Fruit fly (Drosophila melanogaster): ENCODE measurements around the gene CG11857.
A peak's percentile ranks its signal among the peaks of the same experiment; 100 is the strongest.

CG11857 gene

DNA sequence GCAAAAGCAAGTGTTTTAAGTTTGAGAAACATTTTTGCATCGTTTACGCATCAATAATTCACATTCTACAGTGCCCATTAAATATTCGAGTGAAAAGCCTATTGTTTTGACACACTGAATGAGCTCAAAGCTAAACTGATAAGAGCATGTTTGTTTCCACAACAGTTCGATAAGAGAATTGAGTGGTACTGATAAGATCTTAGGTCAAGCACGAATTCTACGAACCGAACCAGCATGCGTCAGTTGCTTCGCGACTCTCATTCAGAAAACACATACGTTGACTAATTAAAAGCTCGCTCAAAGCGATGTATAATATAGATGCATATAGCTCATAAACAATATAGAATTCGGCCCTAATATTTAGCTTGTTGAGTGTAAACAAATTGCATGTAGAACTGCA lies 49.5 kb upstream of the CG11857 start (continued):
- TF ChIP-seq chinmo (GFP tag; IDR thresholded peaks at IDR 0.05; ENCODE audit: partially characterized antibody) (0 out of 4 replicates have a peak, but pooled peaks have one; percentile 42), hbn (GFP tag; IDR thresholded peaks at IDR 0.05; ENCODE audit: partially characterized antibody) (no peak), grn (GFP tag; optimal IDR thresholded peaks at IDR 0.05) (peak; percentile 56), pnt (GFP tag; optimal IDR thresholded peaks at IDR 0.05) (no peak), CG15696 (tag; optimal IDR thresholded peaks at IDR 0.05) (no peak), zfh2 (GFP tag; optimal IDR thresholded peaks at IDR 0.05) (no peak), CG8388 (GFP tag; optimal IDR thresholded peaks at IDR 0.05) (no peak), eve (GFP tag; optimal IDR thresholded peaks at IDR 0.05) (peak in 1 of 2 experiments; percentile 43), cg (GFP tag; optimal IDR thresholded peaks at IDR 0.05) (no peak), sr (GFP tag; IDR thresholded peaks at IDR 0.05) (no peak), ems (GFP tag; optimal IDR thresholded peaks at IDR 0.05) (no peak), Deaf1 (tag; optimal IDR thresholded peaks at IDR 0.05) (peak; percentile 81), peb (GFP tag; IDR thresholded peaks at IDR 0.05) (no peak)

DNA sequence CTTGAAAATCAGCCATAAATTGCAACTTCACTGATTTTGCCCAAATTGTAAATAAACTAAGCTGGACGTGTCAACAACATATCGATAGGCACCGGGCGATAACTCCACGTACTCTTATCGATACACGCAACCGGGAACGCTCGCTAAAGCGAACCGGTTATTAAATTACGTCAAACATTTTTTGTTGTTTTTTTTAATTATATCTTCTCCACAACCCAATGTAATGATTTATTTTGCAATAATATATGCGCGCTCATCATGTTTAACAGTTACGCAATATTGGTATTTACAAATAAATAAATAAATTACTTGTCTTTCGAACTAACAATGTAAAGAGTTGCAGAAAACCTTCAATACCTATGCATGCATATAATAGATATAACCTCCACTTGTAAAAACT lies 43.6 kb upstream of the CG11857 start, which contains the start of gene Saysd1:
Gene Saysd1 (minus strand): TSS at position 66 of the 400 bp plus-strand sequence.
- peak; percentile 30 for TF ChIP-seq Vsx1 (GFP tag; optimal IDR thresholded peaks at IDR 0.05)
- TF ChIP-seq Asciz (GFP tag; optimal IDR thresholded peaks at IDR 0.05) = peak; percentile 28
- TF ChIP-seq ssp (GFP tag; IDR thresholded peaks at IDR 0.05) = peak; percentile 37; the same call in 1 of the 2 replicates
- TF ChIP-seq Dll (GFP tag; IDR thresholded peaks at IDR 0.05; ENCODE audit: partially characterized antibody) = peak; percentile 90
- TF ChIP-seq CG31441 (GFP tag; IDR thresholded peaks at IDR 0.05) = peak; percentile 21; the same call in 1 of the 2 replicates
- TF ChIP-seq Side (GFP tag; optimal IDR thresholded peaks at IDR 0.05) = no peak
- TF ChIP-seq kay (GFP tag; optimal IDR thresholded peaks at IDR 0.05) = peak; percentile 14
- TF ChIP-seq CG30431 (GFP tag; optimal IDR thresholded peaks at IDR 0.05) = no peak
- no peak for TF ChIP-seq otp (GFP tag; IDR thresholded peaks at IDR 0.05)
- TF ChIP-seq bbx (GFP tag; IDR thresholded peaks at IDR 0.05; ENCODE audit: partially characterized antibody) = peak; percentile 92
- TF ChIP-seq tna (GFP tag; IDR thresholded peaks at IDR 0.05; ENCODE audit: partially characterized antibody) = peak; percentile 81
- peak; percentile 90 for TF ChIP-seq CG7963 (GFP tag; IDR thresholded peaks at IDR 0.05; ENCODE audit: partially characterized antibody)
- TF ChIP-seq BEAF-32 (GFP tag; optimal IDR thresholded peaks at IDR 0.05) = peak; percentile 74
- 0 out of 3 replicates have a peak, but pooled peaks have one; percentile 34 for TF ChIP-seq CG11695 (GFP tag; IDR thresholded peaks at IDR 0.05)
- TF ChIP-seq CG3407 (GFP tag; optimal IDR thresholded peaks at IDR 0.05) = no peak
- no peak for TF ChIP-seq CG11398 (GFP tag; optimal IDR thresholded peaks at IDR 0.05)
- peak; percentile 13 for TF ChIP-seq CG1233 (GFP tag; optimal IDR thresholded peaks at IDR 0.05)
- no peak for TF ChIP-seq ttk (GFP tag; IDR thresholded peaks at IDR 0.05)
- TF ChIP-seq sna (GFP tag; IDR thresholded peaks at IDR 0.05; ENCODE audit: partially characterized antibody) = peak; percentile 88
- TF ChIP-seq Fer3 (tag; optimal IDR thresholded peaks at IDR 0.05) = peak; percentile 31
- TF ChIP-seq ab (GFP tag; optimal IDR thresholded peaks at IDR 0.05) = no peak
- TF ChIP-seq CG7987 (GFP tag; optimal IDR thresholded peaks at IDR 0.05) = peak; percentile 11
- peak; percentile 45 for TF ChIP-seq CG17359 (tag; optimal IDR thresholded peaks at IDR 0.05)
- TF ChIP-seq CG32772 (GFP tag; IDR thresholded peaks at IDR 0.05) = no peak
- no peak for TF ChIP-seq H15 (GFP tag; IDR thresholded peaks at IDR 0.05)
- TF ChIP-seq tin (GFP tag; optimal IDR thresholded peaks at IDR 0.05) = peak; percentile 30
- TF ChIP-seq Scr (GFP tag; IDR thresholded peaks at IDR 0.05; ENCODE audit: partially characterized antibody) = peak; percentile 86
- no peak for TF ChIP-seq kni (GFP tag; optimal IDR thresholded peaks at IDR 0.05)
- TF ChIP-seq CG2116 (GFP tag; optimal IDR thresholded peaks at IDR 0.05) = peak; percentile 46
- TF ChIP-seq klu (GFP tag; IDR thresholded peaks at IDR 0.05) = no peak
- no peak for TF ChIP-seq Dip2 (GFP tag; IDR thresholded peaks at IDR 0.05)
- peak; percentile 32 for TF ChIP-seq CG18599 (GFP tag; optimal IDR thresholded peaks at IDR 0.05)
- no peak for TF ChIP-seq gsb (GFP tag; IDR thresholded peaks at IDR 0.05)
- peak; percentile 44 for TF ChIP-seq CG7839 (tag; optimal IDR thresholded peaks at IDR 0.05)
- TF ChIP-seq nerfin-2 (GFP tag; IDR thresholded peaks at IDR 0.05; ENCODE audit: partially characterized antibody) = peak; percentile 71
- TF ChIP-seq pb (GFP tag; optimal IDR thresholded peaks at IDR 0.05) = peak; percentile 7
- peak; percentile 5 for TF ChIP-seq Nf-YC (tag; optimal IDR thresholded peaks at IDR 0.05)
